Fruit fly (Drosophila melanogaster): Measurements from ENCODE around the gene CG31643.

- no peak for TF ChIP-seq mirr (GFP tag; optimal IDR thresholded peaks at IDR 0.05)
- no peak for TF ChIP-seq pb (GFP tag; optimal IDR thresholded peaks at IDR 0.05)
Measured at dm6 chr2L:6036710-6037109, 1.2 kb upstream of the CG31643 start, which contains the start of gene mtm.

All from whole organism, embryonic.